Fruit fly (Drosophila melanogaster) whole organism, embryonic: ENCODE measurements around the gene CG8526.

Experiments used
- Antp ChIP-seq: fragments of 200-800 bp; sonication (Bioruptor generic); optimal IDR thresholded peaks from 3 replicates; lab custom pipeline; 2016; ENCODE audit warnings: missing biosample characterization, missing genetic modification characterization
- C15 ChIP-seq: fragments of 200-800 bp; sonication (Bioruptor generic); IDR thresholded peaks from 3 replicates; pipeline ENCODE4 v1.3.6; 2022; ENCODE audit warnings: missing biosample characterization, missing genetic modification characterization
- CG10274 ChIP-seq: fragments of 200-800 bp; sonication (Bioruptor generic); optimal IDR thresholded peaks from 3 replicates; lab custom pipeline; 2017; ENCODE audit warnings: missing biosample characterization, mild to moderate bottlenecking, missing genetic modification characterization
- CG11456 ChIP-seq: fragments of 200-800 bp; sonication (Bioruptor generic); IDR thresholded peaks from 3 replicates; pipeline ENCODE4 v1.3.6; 2022; ENCODE audit warnings: missing biosample characterization, missing genetic modification characterization
- CG11696 ChIP-seq: fragments of 200-800 bp; sonication (Bioruptor generic); IDR thresholded peaks from 2 replicates; pipeline ENCODE4 v1.3.6; 2022; ENCODE audit warnings: missing biosample characterization, missing genetic modification characterization
- CG11723 ChIP-seq: fragments of 200-800 bp; sonication (Bioruptor generic); optimal IDR thresholded peaks from 2 replicates; lab custom pipeline; 2017; ENCODE audit warnings: missing biosample characterization, mild to moderate bottlenecking, missing genetic modification characterization
- CG12299 ChIP-seq: fragments of 200-800 bp; sonication (Bioruptor generic); optimal IDR thresholded peaks from 2 replicates; lab custom pipeline; 2018; ENCODE audit warnings: missing biosample characterization, mild to moderate bottlenecking, missing genetic modification characterization
- CG2120 ChIP-seq: fragments of 200-800 bp; sonication (Bioruptor generic); optimal IDR thresholded peaks from 3 replicates; lab custom pipeline; 2016; ENCODE audit warnings: missing biosample characterization, missing genetic modification characterization
- CG31388 ChIP-seq: fragments of 200-800 bp; sonication (Bioruptor generic); optimal IDR thresholded peaks from 2 replicates; lab custom pipeline; 2016; ENCODE audit warnings: missing biosample characterization, missing genetic modification characterization
- CG4404 ChIP-seq: fragments of 200-800 bp; sonication (Bioruptor generic); IDR thresholded peaks from 2 replicates; pipeline ENCODE4 v1.3.6; 2022; ENCODE audit warnings: missing biosample characterization, missing genetic modification characterization
- CG4707 ChIP-seq: fragments of 200-800 bp; sonication (Bioruptor generic); optimal IDR thresholded peaks from 2 replicates; lab custom pipeline; 2018; ENCODE audit warnings: missing biosample characterization, mild to moderate bottlenecking, missing genetic modification characterization, moderate library complexity
- CG6254 ChIP-seq: fragments of 200-800 bp; sonication (Bioruptor generic); optimal IDR thresholded peaks from 3 replicates; lab custom pipeline; 2017; ENCODE audit warnings: mild to moderate bottlenecking, missing biosample characterization, missing genetic modification reagents, missing genetic modification characterization
- CG6765 ChIP-seq: fragments of 200-800 bp; sonication (Bioruptor generic); optimal IDR thresholded peaks from 3 replicates; lab custom pipeline; 2017; ENCODE audit warnings: missing biosample characterization, mild to moderate bottlenecking, missing genetic modification characterization
- CG7839 ChIP-seq: fragments of 200-800 bp; sonication (Bioruptor generic); optimal IDR thresholded peaks from 3 replicates; lab custom pipeline; 2018; ENCODE audit warnings: missing biosample characterization, mild to moderate bottlenecking, missing genetic modification characterization, moderate library complexity
- CG9932 ChIP-seq: fragments of 200-800 bp; sonication (Bioruptor generic); IDR thresholded peaks from 2 replicates; pipeline ENCODE4 v1.3.6; 2022; ENCODE audit warnings: missing biosample characterization, missing genetic modification characterization
- CHES-1-like ChIP-seq: fragments of 200-800 bp; sonication (Bioruptor generic); optimal IDR thresholded peaks from 2 replicates; lab custom pipeline; 2016; ENCODE audit warnings: missing biosample characterization, missing genetic modification characterization
- D19B ChIP-seq: fragments of 200-800 bp; sonication (Bioruptor generic); optimal IDR thresholded peaks from 2 replicates; lab custom pipeline; 2017; ENCODE audit warnings: missing biosample characterization, mild to moderate bottlenecking, missing genetic modification characterization
- Fer1 ChIP-seq: fragments of 200-800 bp; sonication (Bioruptor generic); optimal IDR thresholded peaks from 2 replicates; lab custom pipeline; 2017; ENCODE audit warnings: missing biosample characterization, mild to moderate bottlenecking, missing genetic modification characterization
- Gug ChIP-seq: fragments of 200-800 bp; sonication (Bioruptor generic); IDR thresholded peaks from 4 replicates; pipeline ENCODE4 v1.3.6; 2022; ENCODE audit warnings: missing biosample characterization, missing genetic modification characterization
- Hr39 ChIP-seq: fragments of >200 bp; optimal IDR thresholded peaks from 2 replicates; lab custom pipeline; 2017
- Hr78 ChIP-seq, 2 experiments: fragments of 200-800 bp in 1 of 2; fragments of >200 bp in 1 of 2; sonication (Bioruptor generic) in 1 of 2; optimal IDR thresholded peaks; 2 replicates each; lab custom pipeline; 2017 to 2019; ENCODE audit warnings: missing biosample characterization in 2 of 2, missing genetic modification characterization in 2 of 2, mild to moderate bottlenecking in 1 of 2, moderate library complexity in 1 of 2
- Lpt ChIP-seq: fragments of >200 bp; optimal IDR thresholded peaks from 2 replicates; lab custom pipeline; 2018; ENCODE audit warnings: missing biosample characterization, missing genetic modification characterization
- MBD-R2 ChIP-seq: fragments of 200-800 bp; sonication (Bioruptor generic); IDR thresholded peaks from 2 replicates; pipeline ENCODE4 v1.3.6; 2022; ENCODE audit warnings: missing biosample characterization, missing genetic modification characterization
- Max ChIP-seq: fragments of 200-800 bp; sonication (Bioruptor generic); optimal IDR thresholded peaks from 2 replicates; lab custom pipeline; 2016; ENCODE audit warnings: missing biosample characterization, mild to moderate bottlenecking, missing genetic modification characterization
- Meics ChIP-seq: fragments of 200-800 bp; sonication (Bioruptor generic); optimal IDR thresholded peaks from 2 replicates; lab custom pipeline; 2017; ENCODE audit warnings: missing biosample characterization, mild to moderate bottlenecking, missing genetic modification characterization
- NC2β ChIP-seq: fragments of 200-800 bp; sonication (Bioruptor generic); optimal IDR thresholded peaks from 2 replicates; lab custom pipeline; 2016; ENCODE audit warnings: missing biosample characterization, missing genetic modification characterization
- PHDP ChIP-seq: fragments of 200-800 bp; sonication (Bioruptor generic); optimal IDR thresholded peaks from 3 replicates; lab custom pipeline; 2018; ENCODE audit warnings: missing biosample characterization, mild to moderate bottlenecking, missing genetic modification characterization, moderate library complexity
- Pdp1 ChIP-seq, 2 experiments: fragments of 200-800 bp; sonication (Bioruptor generic); optimal IDR thresholded peaks; 3 replicates each; lab custom pipeline; 2016; ENCODE audit warnings: missing biosample characterization in 2 of 2, missing genetic modification characterization in 2 of 2, mild to moderate bottlenecking in 1 of 2, moderate library complexity in 1 of 2
- aop ChIP-seq: fragments of 200-800 bp; sonication (Bioruptor generic); IDR thresholded peaks from 2 replicates; pipeline ENCODE4 v1.3.6; 2022; ENCODE audit warnings: missing biosample characterization, missing genetic modification characterization
- bigmax ChIP-seq: fragments of 200-800 bp; sonication (Bioruptor generic); optimal IDR thresholded peaks from 2 replicates; lab custom pipeline; 2018; ENCODE audit warnings: missing biosample characterization, mild to moderate bottlenecking, missing genetic modification characterization
- cas ChIP-seq: fragments of 200-800 bp; sonication (Bioruptor generic); IDR thresholded peaks from 2 replicates; pipeline ENCODE4 v1.3.6; 2022; ENCODE audit warnings: missing biosample characterization, missing genetic modification characterization
- dan ChIP-seq: fragments of 200-800 bp; sonication (Bioruptor generic); IDR thresholded peaks from 2 replicates; pipeline ENCODE4 v1.3.6; 2022; ENCODE audit warnings: missing biosample characterization, missing genetic modification characterization
- eyg ChIP-seq: fragments of 200-800 bp; sonication (Bioruptor generic); optimal IDR thresholded peaks from 3 replicates; lab custom pipeline; 2016; ENCODE audit warnings: missing biosample characterization, missing genetic modification characterization
- fd64A ChIP-seq: fragments of 200-800 bp; sonication (Bioruptor generic); optimal IDR thresholded peaks from 3 replicates; lab custom pipeline; 2018; ENCODE audit warnings: missing biosample characterization, mild to moderate bottlenecking, missing genetic modification characterization
- gcm2 ChIP-seq: fragments of 200-800 bp; sonication (Bioruptor generic); optimal IDR thresholded peaks from 2 replicates; lab custom pipeline; 2016; ENCODE audit warnings: missing biosample characterization, missing genetic modification characterization
- grau ChIP-seq: fragments of 200-800 bp; optimal IDR thresholded peaks from 3 replicates; lab custom pipeline; 2019; ENCODE audit warnings: missing biosample characterization, mild to moderate bottlenecking, missing genetic modification characterization, moderate library complexity
- grn ChIP-seq: fragments of 200-800 bp; sonication (Bioruptor generic); optimal IDR thresholded peaks from 3 replicates; lab custom pipeline; 2017; ENCODE audit warnings: missing biosample characterization, missing genetic modification characterization
- hkb ChIP-seq, 2 experiments: fragments of 200-800 bp in 1 of 2; fragments of >200 bp in 1 of 2; sonication (Bioruptor generic) in 1 of 2; IDR thresholded peaks in 1 of 2; optimal IDR thresholded peaks in 1 of 2; 2 replicates each; pipeline versions ENCODE4 v1.3.6 to Lab custom; 2017 to 2022; ENCODE audit warnings: missing biosample characterization in 1 of 2, missing genetic modification characterization in 1 of 2
- nerfin-2 ChIP-seq: fragments of 200-800 bp; sonication (Bioruptor generic); IDR thresholded peaks from 2 replicates; pipeline ENCODE4 v1.3.6; 2022; ENCODE audit warnings: missing biosample characterization, missing genetic modification characterization; ENCODE audit not compliant: partially characterized antibody
- ro ChIP-seq: fragments of 200-800 bp; sonication (Bioruptor generic); IDR thresholded peaks from 2 replicates; pipeline ENCODE4 v1.3.6; 2022; ENCODE audit warnings: missing biosample characterization, missing genetic modification characterization
- salm ChIP-seq: fragments of 200-800 bp; sonication (Bioruptor generic); optimal IDR thresholded peaks from 2 replicates; lab custom pipeline; 2018; ENCODE audit warnings: missing biosample characterization, mild to moderate bottlenecking, missing genetic modification characterization
- slbo ChIP-seq: fragments of 200-800 bp; sonication (Bioruptor generic); IDR thresholded peaks from 2 replicates; pipeline ENCODE4 v1.3.6; 2022; ENCODE audit warnings: missing biosample characterization, missing genetic modification characterization
- sna ChIP-seq: fragments of 200-800 bp; sonication (Bioruptor generic); IDR thresholded peaks from 2 replicates; pipeline ENCODE4 v1.3.6; 2022; ENCODE audit warnings: missing biosample characterization, missing genetic modification characterization; ENCODE audit not compliant: partially characterized antibody
- sug ChIP-seq: fragments of 200-800 bp; optimal IDR thresholded peaks from 2 replicates; lab custom pipeline; 2019; ENCODE audit warnings: missing biosample characterization, mild to moderate bottlenecking, missing genetic modification characterization, moderate library complexity
- trem ChIP-seq: fragments of 200-800 bp; optimal IDR thresholded peaks from 3 replicates; lab custom pipeline; 2019; ENCODE audit warnings: missing biosample characterization, mild to moderate bottlenecking, missing genetic modification characterization, moderate library complexity
- unpg ChIP-seq: fragments of 200-800 bp; sonication (Bioruptor generic); optimal IDR thresholded peaks from 3 replicates; lab custom pipeline; 2018; ENCODE audit warnings: missing biosample characterization, mild to moderate bottlenecking, missing genetic modification characterization, moderate library complexity
- vnd ChIP-seq: fragments of 200-800 bp; sonication (Bioruptor generic); IDR thresholded peaks from 3 replicates; pipeline ENCODE4 v1.3.6; 2022; ENCODE audit warnings: missing biosample characterization, missing genetic modification characterization; ENCODE audit not compliant: partially characterized antibody
- wek ChIP-seq: fragments of 200-800 bp; sonication (Bioruptor generic); optimal IDR thresholded peaks from 3 replicates; lab custom pipeline; 2018; ENCODE audit warnings: missing biosample characterization, mild to moderate bottlenecking, missing genetic modification characterization, moderate library complexity

The CG8526 gene

dm6 chr3R:9767620-9768592, 33.2 kb upstream of the CG8526 start, which contains the start of gene Naa80 (continued):
- peak; percentile 96 for TF ChIP-seq MBD-R2
- no peak for TF ChIP-seq wek
- TF ChIP-seq vnd (GFP tag; lab: Robert Waterston, UW), result no peak
- TF ChIP-seq Max, result peak; percentile 57
- peak; percentile 7 for TF ChIP-seq CG4707 (GFP tag; lab: Kevin White, UChicago)
- peak; percentile 87 for TF ChIP-seq CG9932 (GFP tag; lab: Robert Waterston, UW)
- TF ChIP-seq ro (GFP tag; lab: Robert Waterston, UW), result no peak
- TF ChIP-seq D19B, result peak; percentile 8
- peak; percentile 59 for TF ChIP-seq eyg
- no peak for TF ChIP-seq sna (GFP tag; lab: Robert Waterston, UW)
- peak; percentile 50; the same call in 2 of the 4 replicates for TF ChIP-seq Gug (GFP tag; lab: Robert Waterston, UW)
- no peak for TF ChIP-seq fd64A
- no peak for TF ChIP-seq CG6254 (GFP tag; lab: Kevin White, UChicago)
- no peak for TF ChIP-seq Lpt (GFP tag; lab: Kevin White, UChicago)
- peak; percentile 12 for TF ChIP-seq CG10274 (GFP tag; lab: Kevin White, UChicago)
- TF ChIP-seq CG31388, result no peak
- TF ChIP-seq hkb (optimal IDR thresholded peaks at IDR 0.05; lab: Kevin White, UChicago), result peak; percentile 81
- peak; percentile 37; the same call in 1 of the 2 replicates for TF ChIP-seq hkb (GFP tag; IDR thresholded peaks at IDR 0.05; lab: Robert Waterston, UW)
- TF ChIP-seq Meics (GFP tag; lab: Kevin White, UChicago), result peak; percentile 57
- peak; percentile 45 for TF ChIP-seq CG11723 (GFP tag; lab: Kevin White, UChicago)
- peak; percentile 10 for TF ChIP-seq grn (GFP tag; lab: Kevin White, UChicago)
- TF ChIP-seq dan (GFP tag; lab: Robert Waterston, UW), result no peak
- no peak for TF ChIP-seq CG11696 (GFP tag; lab: Robert Waterston, UW)
- TF ChIP-seq salm, result no peak
- TF ChIP-seq Pdp1 (GFP tag; optimal IDR thresholded peaks at IDR 0.05; lab: Kevin White, UChicago), result peak; percentile 54 to 73
- TF ChIP-seq NC2β (GFP tag; lab: Kevin White, UChicago), result peak; percentile 31
- TF ChIP-seq grau (tag; lab: Kevin White, UChicago), result peak; percentile 53
- TF ChIP-seq sug (tag; lab: Kevin White, UChicago), result peak; percentile 71
- TF ChIP-seq CG6765 (GFP tag; lab: Kevin White, UChicago), result peak; percentile 35
- TF ChIP-seq CG12299 (tag; lab: Kevin White, UChicago), result peak; percentile 31
- peak; percentile 88 for TF ChIP-seq slbo (GFP tag; lab: Robert Waterston, UW)
- no peak for TF ChIP-seq Hr78 (GFP tag; optimal IDR thresholded peaks at IDR 0.05; lab: Kevin White, UChicago)
- TF ChIP-seq nerfin-2 (GFP tag; lab: Robert Waterston, UW), result peak; percentile 47; the same call in 1 of the 2 replicates
- TF ChIP-seq Fer1 (GFP tag; lab: Kevin White, UChicago), result peak; percentile 62
- peak; percentile 88 for TF ChIP-seq trem
- no peak for TF ChIP-seq gcm2 (GFP tag; lab: Kevin White, UChicago)
- TF ChIP-seq bigmax (GFP tag; lab: Kevin White, UChicago), result peak; percentile 40
- TF ChIP-seq PHDP (tag; lab: Kevin White, UChicago), result peak; percentile 35
- TF ChIP-seq CG11456, result peak; percentile 80
- no peak for TF ChIP-seq Hr39 (lab: Kevin White, UChicago)
- TF ChIP-seq CG4404, result 0 out of 2 replicates have a peak, but pooled peaks have one; percentile 11
- peak; percentile 94 for TF ChIP-seq CHES-1-like (GFP tag; lab: Kevin White, UChicago)
- TF ChIP-seq C15, result no peak
- TF ChIP-seq cas, result peak; percentile 26; the same call in 1 of the 2 replicates
- no peak for TF ChIP-seq aop
- peak; percentile 89 for TF ChIP-seq CG2120 (GFP tag; lab: Kevin White, UChicago)
- peak; percentile 37 for TF ChIP-seq unpg (GFP tag; lab: Kevin White, UChicago)
- TF ChIP-seq CG7839, result peak; percentile 54
- peak; percentile 89 for TF ChIP-seq Antp (GFP tag; lab: Kevin White, UChicago)
